Fruit fly (Drosophila melanogaster): ENCODE measurements around the gene ChAT.

ChAT gene

dm6 chr3R:18670441-18671111, 34.7 kb upstream of the ChAT start (continued):
- TF ChIP-seq CG7839 (tag; optimal IDR thresholded peaks at IDR 0.05), result peak; percentile 91
- no peak for TF ChIP-seq tup (GFP tag; optimal IDR thresholded peaks at IDR 0.05)
- TF ChIP-seq Usf (GFP tag; optimal IDR thresholded peaks at IDR 0.05), result no peak
- no peak for TF ChIP-seq CG32772 (GFP tag; IDR thresholded peaks at IDR 0.05)
- TF ChIP-seq sob (GFP tag; IDR thresholded peaks at IDR 0.05), result peak; percentile 52; the same call in 1 of the 2 replicates
- no peak for TF ChIP-seq Hmx (GFP tag; optimal IDR thresholded peaks at IDR 0.05)
- no peak for TF ChIP-seq CG8290 (GFP tag; optimal IDR thresholded peaks at IDR 0.05)
- TF ChIP-seq CG8290 (tag; optimal IDR thresholded peaks at IDR 0.05), result no peak
- TF ChIP-seq zf30C (GFP tag; optimal IDR thresholded peaks at IDR 0.05), result no peak
- peak; percentile 0 for TF ChIP-seq Six4 (GFP tag; optimal IDR thresholded peaks at IDR 0.05)
- TF ChIP-seq Myb (GFP tag; optimal IDR thresholded peaks at IDR 0.05), result no peak
- TF ChIP-seq gce (GFP tag; IDR thresholded peaks at IDR 0.05), result no peak
- TF ChIP-seq usp (GFP tag; optimal IDR thresholded peaks at IDR 0.05), result no peak
- TF ChIP-seq trh (GFP tag; optimal IDR thresholded peaks at IDR 0.05), result no peak
- TF ChIP-seq repo (GFP tag; optimal IDR thresholded peaks at IDR 0.05), result no peak
- TF ChIP-seq fru (optimal IDR thresholded peaks at IDR 0.05), result no peak
- no peak for TF ChIP-seq CG12071 (GFP tag; optimal IDR thresholded peaks at IDR 0.05)
- peak; percentile 82 for TF ChIP-seq crol (GFP tag; IDR thresholded peaks at IDR 0.05)
- TF ChIP-seq peb (GFP tag; IDR thresholded peaks at IDR 0.05), result 0 out of 2 replicates have a peak, but pooled peaks have one; percentile 7
- TF ChIP-seq CG30431 (GFP tag; optimal IDR thresholded peaks at IDR 0.05), result no peak
- TF ChIP-seq CG17359 (tag; optimal IDR thresholded peaks at IDR 0.05), result peak; percentile 49
- no peak for TF ChIP-seq CG11723 (GFP tag; optimal IDR thresholded peaks at IDR 0.05)
- no peak for TF ChIP-seq H15 (GFP tag; IDR thresholded peaks at IDR 0.05)
- no peak for TF ChIP-seq CG10431 (GFP tag; optimal IDR thresholded peaks at IDR 0.05)
- no peak for TF ChIP-seq wor (GFP tag; IDR thresholded peaks at IDR 0.05)
- TF ChIP-seq cwo (GFP tag; optimal IDR thresholded peaks at IDR 0.05), result peak; percentile 32
- TF ChIP-seq Sox100B (GFP tag; optimal IDR thresholded peaks at IDR 0.05), result peak; percentile 37
- TF ChIP-seq CG7745 (tag; optimal IDR thresholded peaks at IDR 0.05), result no peak
- TF ChIP-seq danr (GFP tag; IDR thresholded peaks at IDR 0.05), result no peak
- TF ChIP-seq CG3407 (GFP tag; optimal IDR thresholded peaks at IDR 0.05), result peak; percentile 29
- no peak for TF ChIP-seq jigr1 (GFP tag; IDR thresholded peaks at IDR 0.05)
- TF ChIP-seq ranshi (GFP tag; IDR thresholded peaks at IDR 0.05), result peak; percentile 31; the same call in 1 of the 2 replicates
- TF ChIP-seq Scr (GFP tag; IDR thresholded peaks at IDR 0.05; ENCODE audit: partially characterized antibody), result no peak
- no peak for TF ChIP-seq HLH3B (GFP tag; IDR thresholded peaks at IDR 0.05)
- no peak for TF ChIP-seq CG3847 (GFP tag; IDR thresholded peaks at IDR 0.05)
- TF ChIP-seq CG5953 (GFP tag; IDR thresholded peaks at IDR 0.05), result no peak
- TF ChIP-seq so (GFP tag; IDR thresholded peaks at IDR 0.05), result no peak
- no peak for TF ChIP-seq Hr39 (optimal IDR thresholded peaks at IDR 0.05)
- no peak for TF ChIP-seq sim (GFP tag; IDR thresholded peaks at IDR 0.05)
- TF ChIP-seq schlank (tag; optimal IDR thresholded peaks at IDR 0.05), result no peak
- no peak for TF ChIP-seq CG10366 (GFP tag; IDR thresholded peaks at IDR 0.05)
- TF ChIP-seq CG2120 (GFP tag; optimal IDR thresholded peaks at IDR 0.05), result peak; percentile 2
- no peak for TF ChIP-seq Gsc (GFP tag; IDR thresholded peaks at IDR 0.05)
- TF ChIP-seq Doc2 (GFP tag; IDR thresholded peaks at IDR 0.05), result no peak
- no peak for TF ChIP-seq CG12744 (GFP tag; optimal IDR thresholded peaks at IDR 0.05)
- 0 out of 2 replicates have a peak, but pooled peaks have one; percentile 17 for TF ChIP-seq CG11247 (GFP tag; IDR thresholded peaks at IDR 0.05)
- TF ChIP-seq lola (GFP tag; optimal IDR thresholded peaks at IDR 0.05), result peak in 1 of 3 experiments; percentile 67
- TF ChIP-seq ro (GFP tag; IDR thresholded peaks at IDR 0.05), result no peak
- no peak for TF ChIP-seq p53 (GFP tag; optimal IDR thresholded peaks at IDR 0.05)
- no peak for TF ChIP-seq CG6254 (GFP tag; optimal IDR thresholded peaks at IDR 0.05)
- no peak for TF ChIP-seq CG4282 (GFP tag; optimal IDR thresholded peaks at IDR 0.05)
- no peak for TF ChIP-seq gfzf (GFP tag; optimal IDR thresholded peaks at IDR 0.05)
- peak; percentile 85 for TF ChIP-seq grn (GFP tag; optimal IDR thresholded peaks at IDR 0.05)

Data from whole organism, embryonic.